Comparison of ENCODE assay signal across 1 fruit fly cellular context in the genomic region with DNA sequence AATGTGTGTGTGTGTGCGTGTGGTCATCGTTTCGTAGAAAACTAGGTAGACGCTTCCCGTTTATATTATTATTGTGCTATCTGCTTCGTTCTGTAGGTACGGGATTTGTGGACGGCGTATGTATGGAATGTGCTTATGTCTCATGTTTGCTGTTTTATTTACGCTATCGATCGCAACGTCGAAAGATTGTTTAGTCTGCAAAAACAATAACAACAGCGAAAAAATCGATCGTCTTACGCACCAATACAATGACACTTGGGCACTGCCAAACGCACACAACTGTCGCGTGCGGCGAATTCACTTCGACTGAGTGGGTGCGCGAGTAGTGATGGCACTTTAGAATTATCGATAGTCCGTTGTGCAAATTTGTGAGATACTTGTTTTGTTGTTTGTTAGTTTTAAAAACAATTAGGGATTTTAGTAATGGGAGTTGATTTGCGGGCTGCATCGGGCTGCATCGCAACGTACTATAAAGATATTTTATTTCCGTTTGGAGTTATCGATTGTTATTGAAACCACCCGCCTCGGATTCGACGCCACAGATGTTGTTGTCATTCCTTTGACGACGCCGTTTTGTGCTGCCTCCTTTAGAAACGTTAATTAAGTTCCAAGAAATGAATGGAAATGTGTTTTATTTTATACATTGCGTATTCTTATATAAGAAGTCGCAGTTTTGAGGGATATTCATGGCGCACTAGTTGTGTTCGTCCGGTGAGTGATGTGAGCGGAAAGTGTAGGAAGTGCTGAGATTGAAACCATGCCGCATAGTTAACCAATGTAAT.
TF ChIP-seq lines count a peak whose summit lies in the region.

No protein-coding gene starts in this region.

TF ChIP-seq in whole organism, embryonic, 481 proteins besides CTCF, POLR2A, EP300 and RAD21 (continued from another document):
- TF ChIP-seq yki (optimal IDR thresholded peaks at IDR 0.05; lab: Kevin White, UChicago) (no peak), Meics (GFP tag; optimal IDR thresholded peaks at IDR 0.05; lab: Kevin White, UChicago) (no peak), sna (GFP tag; IDR thresholded peaks at IDR 0.05; lab: Robert Waterston, UW; ENCODE audit: partially characterized antibody) (peak; percentile 79), Dref (GFP tag; IDR thresholded peaks at IDR 0.05; lab: Robert Waterston, UW) (peak; percentile 61), CG7963 (GFP tag; IDR thresholded peaks at IDR 0.05; lab: Robert Waterston, UW; ENCODE audit: partially characterized antibody) (peak; percentile 54; the same call in 1 of the 3 replicates), luna (GFP tag; optimal IDR thresholded peaks at IDR 0.05; lab: Kevin White, UChicago) (no peak), CG1529 (GFP tag; optimal IDR thresholded peaks at IDR 0.05; lab: Kevin White, UChicago) (no peak), Dip3 (GFP tag; optimal IDR thresholded peaks at IDR 0.05; lab: Kevin White, UChicago) (no peak), sens-2 (GFP tag; IDR thresholded peaks at IDR 0.05; lab: Robert Waterston, UW) (no peak)
